Fruit fly (Drosophila melanogaster) whole organism, prepupa: Measurements from ENCODE around the gene bchs.
A peak's percentile ranks its signal among the peaks of the same experiment; 100 is the strongest.

Experiments used
- Blimp-1 ChIP-seq: fragments of 200-800 bp; sonication (Bioruptor generic); optimal IDR thresholded peaks from 3 replicates; lab custom pipeline; 2017; ENCODE audit warnings: missing biosample characterization, missing genetic modification characterization, mild to moderate bottlenecking, moderate library complexity, missing genetic modification reagents
- CG10631 ChIP-seq: fragments of 200-800 bp; sonication (Bioruptor generic); optimal IDR thresholded peaks from 2 replicates; lab custom pipeline; 2016; ENCODE audit warnings: missing biosample characterization, missing genetic modification characterization
- CG10669 ChIP-seq: fragments of 200-800 bp; sonication (Bioruptor generic); optimal IDR thresholded peaks from 3 replicates; lab custom pipeline; 2018; ENCODE audit warnings: missing biosample characterization, mild to moderate bottlenecking, missing genetic modification characterization, moderate library complexity
- CG11902 ChIP-seq: fragments of 200-800 bp; sonication (Bioruptor generic); optimal IDR thresholded peaks from 3 replicates; lab custom pipeline; 2016; ENCODE audit warnings: missing biosample characterization, missing genetic modification characterization
- CG15336 ChIP-seq: fragments of 200-800 bp; sonication (Bioruptor generic); IDR thresholded peaks from 2 replicates; pipeline ENCODE4 v1.3.6; 2022; ENCODE audit warnings: missing biosample characterization, missing genetic modification characterization
- CG1621 ChIP-seq: fragments of 200-800 bp; sonication (Bioruptor generic); optimal IDR thresholded peaks from 3 replicates; lab custom pipeline; 2018; ENCODE audit warnings: missing biosample characterization, mild to moderate bottlenecking, missing genetic modification characterization
- CG16779 ChIP-seq: fragments of 200-800 bp; sonication (Bioruptor generic); optimal IDR thresholded peaks from 3 replicates; lab custom pipeline; 2017; ENCODE audit warnings: missing biosample characterization, mild to moderate bottlenecking, missing genetic modification characterization
- CG31627 ChIP-seq: fragments of 200-800 bp; sonication (Bioruptor generic); optimal IDR thresholded peaks from 3 replicates; lab custom pipeline; 2016; ENCODE audit warnings: missing biosample characterization, missing genetic modification characterization
- CG34406 ChIP-seq: fragments of 200-800 bp; sonication (Bioruptor generic); optimal IDR thresholded peaks from 3 replicates; lab custom pipeline; 2016; ENCODE audit warnings: missing biosample characterization, missing genetic modification characterization
- CG3919 ChIP-seq: fragments of 200-800 bp; sonication (Bioruptor generic); optimal IDR thresholded peaks from 3 replicates; lab custom pipeline; 2016; ENCODE audit warnings: missing biosample characterization, missing genetic modification characterization
- CG6163 ChIP-seq: fragments of 200-800 bp; sonication (Bioruptor generic); IDR thresholded peaks from 3 replicates; pipeline ENCODE4 v1.3.6; 2022; ENCODE audit warnings: missing biosample characterization, missing genetic modification characterization
- CG6276 ChIP-seq: fragments of 200-800 bp; sonication (Bioruptor generic); optimal IDR thresholded peaks from 2 replicates; lab custom pipeline; 2017; ENCODE audit warnings: missing biosample characterization, mild to moderate bottlenecking, missing genetic modification characterization
- CG6808 ChIP-seq: fragments of 200-800 bp; sonication (Bioruptor generic); optimal IDR thresholded peaks from 3 replicates; lab custom pipeline; 2017; ENCODE audit warnings: missing biosample characterization, missing genetic modification characterization, mild to moderate bottlenecking, moderate library complexity, missing genetic modification reagents
- CG6854 ChIP-seq: fragments of 200-800 bp; sonication (Bioruptor generic); optimal IDR thresholded peaks from 2 replicates; lab custom pipeline; 2017; ENCODE audit warnings: missing biosample characterization, mild to moderate bottlenecking, missing genetic modification characterization
- CG8119 ChIP-seq: fragments of 200-800 bp; sonication (Bioruptor generic); IDR thresholded peaks from 3 replicates; pipeline ENCODE4 v1.3.6; 2022; ENCODE audit warnings: missing biosample characterization, missing genetic modification characterization
- CG8319 ChIP-seq: fragments of 200-800 bp; sonication (Bioruptor generic); optimal IDR thresholded peaks from 3 replicates; lab custom pipeline; 2016; ENCODE audit warnings: missing biosample characterization, missing genetic modification characterization
- CG9139 ChIP-seq: fragments of 200-800 bp; sonication (Bioruptor generic); optimal IDR thresholded peaks from 3 replicates; lab custom pipeline; 2017; ENCODE audit warnings: missing biosample characterization, mild to moderate bottlenecking, missing genetic modification characterization
- Eip75B ChIP-seq: fragments of 200-800 bp; sonication (Bioruptor generic); optimal IDR thresholded peaks from 3 replicates; lab custom pipeline; 2016; ENCODE audit warnings: missing biosample characterization, missing genetic modification characterization
- Eip78C ChIP-seq: fragments of 200-800 bp; sonication (Bioruptor generic); peaks from one replicate; lab custom pipeline; 2016; ENCODE audit warnings: missing biosample characterization, missing genetic modification characterization
- Ets96B ChIP-seq: fragments of 200-800 bp; optimal IDR thresholded peaks from 2 replicates; lab custom pipeline; 2019; ENCODE audit warnings: missing biosample characterization, mild to moderate bottlenecking, missing genetic modification characterization, moderate library complexity
- Hr38 ChIP-seq: sonication (Bioruptor generic); optimal IDR thresholded peaks from 2 replicates; lab custom pipeline; 2016; ENCODE audit warnings: missing biosample characterization, missing genetic modification characterization
- Hr39 ChIP-seq: fragments of 200-800 bp; sonication (Bioruptor generic); optimal IDR thresholded peaks from 2 replicates; lab custom pipeline; 2016; ENCODE audit warnings: missing biosample characterization, missing genetic modification characterization
- Lpt ChIP-seq: fragments of 200-800 bp; sonication (Bioruptor generic); optimal IDR thresholded peaks from 3 replicates; lab custom pipeline; 2016; ENCODE audit warnings: missing biosample characterization, missing genetic modification characterization
- Met ChIP-seq: fragments of 200-800 bp; sonication (Bioruptor generic); optimal IDR thresholded peaks from 3 replicates; lab custom pipeline; 2016; ENCODE audit warnings: missing biosample characterization, missing genetic modification characterization
- OdsH ChIP-seq: fragments of 200-800 bp; sonication (Bioruptor generic); optimal IDR thresholded peaks from 3 replicates; lab custom pipeline; 2016; ENCODE audit warnings: missing biosample characterization, missing genetic modification characterization
- Sox14 ChIP-seq: fragments of 200-800 bp; sonication (Bioruptor generic); optimal IDR thresholded peaks from 3 replicates; lab custom pipeline; 2016; ENCODE audit warnings: missing biosample characterization, missing genetic modification characterization
- Sox15 ChIP-seq: fragments of 200-800 bp; sonication (Bioruptor generic); optimal IDR thresholded peaks from 3 replicates; lab custom pipeline; 2016; ENCODE audit warnings: missing biosample characterization, missing genetic modification characterization
- cyc ChIP-seq: fragments of 200-800 bp; sonication (Bioruptor generic); optimal IDR thresholded peaks from 3 replicates; lab custom pipeline; 2016; ENCODE audit warnings: missing biosample characterization, missing genetic modification characterization
- esn ChIP-seq: fragments of 200-800 bp; sonication (Bioruptor generic); optimal IDR thresholded peaks from 2 replicates; lab custom pipeline; 2016; ENCODE audit warnings: missing biosample characterization, mild to moderate bottlenecking, missing genetic modification characterization, moderate library complexity
- fd59A ChIP-seq: fragments of 200-800 bp; sonication (Bioruptor generic); optimal IDR thresholded peaks from 2 replicates; lab custom pipeline; 2017; ENCODE audit warnings: missing biosample characterization, mild to moderate bottlenecking, missing genetic modification characterization, missing genetic modification reagents
- fkh ChIP-seq: fragments of 200-800 bp; sonication (Bioruptor generic); optimal IDR thresholded peaks from 3 replicates; lab custom pipeline; 2017; ENCODE audit warnings: missing biosample characterization, mild to moderate bottlenecking, missing genetic modification characterization, moderate library complexity
- salr ChIP-seq, 2 experiments: fragments of 200-800 bp; sonication (Bioruptor generic); optimal IDR thresholded peaks; 3 replicates each; lab custom pipeline; 2016 to 2018; ENCODE audit warnings: missing biosample characterization in 2 of 2, missing genetic modification characterization in 2 of 2, mild to moderate bottlenecking in 1 of 2
- spab ChIP-seq: fragments of 200-800 bp; sonication (Bioruptor generic); optimal IDR thresholded peaks from 2 replicates; lab custom pipeline; 2017; ENCODE audit warnings: missing biosample characterization, mild to moderate bottlenecking, missing genetic modification characterization, missing genetic modification reagents
- ss ChIP-seq, 2 experiments: fragments of 200-800 bp; sonication (Bioruptor generic); optimal IDR thresholded peaks; 2 replicates in 1 of 2; 3 replicates in 1 of 2; lab custom pipeline; 2017 to 2018; ENCODE audit warnings: mild to moderate bottlenecking in 2 of 2, missing biosample characterization in 2 of 2, missing genetic modification characterization in 2 of 2, moderate library complexity in 1 of 2
- svp ChIP-seq: fragments of 200-800 bp; sonication (Bioruptor generic); peaks from one replicate; lab custom pipeline; 2016; ENCODE audit warnings: missing biosample characterization, missing genetic modification characterization

bchs gene

dm6 chr2L:5964211-5964610, 57.2 kb downstream of the bchs start:
- TF ChIP-seq esn (GFP tag; lab: Kevin White, UChicago) (no peak), fkh (no peak), CG8319 (GFP tag; lab: Kevin White, UChicago) (no peak)

DNA sequence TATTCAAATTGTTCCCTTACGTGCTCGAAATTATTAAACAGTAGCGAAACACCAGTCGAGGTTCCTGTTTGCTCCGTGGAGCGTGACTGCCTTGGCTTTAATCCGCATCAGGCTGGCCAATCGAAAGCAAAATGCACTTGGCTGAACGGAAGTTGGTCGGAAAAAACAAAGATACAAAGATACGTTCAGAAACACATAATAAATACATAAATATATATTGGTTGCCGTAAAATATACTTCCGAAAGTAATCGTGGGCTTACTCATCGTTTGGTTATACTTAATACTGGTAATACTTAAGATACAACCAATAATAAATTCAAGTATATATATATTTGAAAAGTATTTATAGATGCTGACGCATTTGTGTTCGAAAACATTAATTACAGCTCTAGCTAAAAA, 57.9 kb downstream of the bchs start, which contains the start of gene psd:
psd (minus strand) TSS at position 101 of the 400 bp plus-strand sequence.
- TF ChIP-seq CG15336, result no peak
- TF ChIP-seq spab, result no peak
- peak; percentile 48 for TF ChIP-seq Eip78C (GFP tag; lab: Kevin White, UChicago)

dm6 chr2L:5967702-5968616, 61.0 kb downstream of the bchs start, which contains the start of the genes CG13992 and Ucp4C:
CG13992 (minus strand) TSS chr2L:5967752.
Ucp4C (plus strand) TSS chr2L:5968566.
- TF ChIP-seq CG16779 (no peak), CG10631 (no peak), CG9139 (GFP tag; lab: Kevin White, UChicago) (no peak), Lpt (no peak), Sox14 (GFP tag; lab: Kevin White, UChicago) (no peak), OdsH (no peak), cyc (GFP tag; lab: Kevin White, UChicago) (no peak), salr (GFP tag; optimal IDR thresholded peaks at IDR 0.05; lab: Kevin White, UChicago) (no peak), CG6163 (GFP tag; lab: Robert Waterston, UW) (no peak), CG1621 (no peak), Met (GFP tag; lab: Kevin White, UChicago) (no peak), spab (no peak), CG31627 (GFP tag; lab: Kevin White, UChicago) (no peak), CG8119 (no peak), Ets96B (tag; lab: Kevin White, UChicago) (no peak)

- TF ChIP-seq CG10669 (GFP tag; lab: Kevin White, UChicago) (no peak), OdsH (no peak), spab (no peak), Sox15 (GFP tag; lab: Kevin White, UChicago) (no peak), Eip75B (no peak), Sox14 (GFP tag; lab: Kevin White, UChicago) (no peak), CG9139 (GFP tag; lab: Kevin White, UChicago) (no peak), CG1621 (no peak), Hr38 (GFP tag; lab: Kevin White, UChicago) (no peak), ss (GFP tag; optimal IDR thresholded peaks at IDR 0.05; lab: Kevin White, UChicago) (no peak), fkh (no peak), svp (no peak), CG3919 (GFP tag; lab: Kevin White, UChicago) (no peak), fd59A (GFP tag; lab: Kevin White, UChicago) (no peak)
- TF ChIP-seq, all 60 proteins: peak for 0
Measured at dm6 chr2L:5969559-5969958, 62.6 kb downstream of the bchs start, which contains the start of gene Ucp4B. Ucp4B (plus strand) TSS chr2L:5969859.

DNA sequence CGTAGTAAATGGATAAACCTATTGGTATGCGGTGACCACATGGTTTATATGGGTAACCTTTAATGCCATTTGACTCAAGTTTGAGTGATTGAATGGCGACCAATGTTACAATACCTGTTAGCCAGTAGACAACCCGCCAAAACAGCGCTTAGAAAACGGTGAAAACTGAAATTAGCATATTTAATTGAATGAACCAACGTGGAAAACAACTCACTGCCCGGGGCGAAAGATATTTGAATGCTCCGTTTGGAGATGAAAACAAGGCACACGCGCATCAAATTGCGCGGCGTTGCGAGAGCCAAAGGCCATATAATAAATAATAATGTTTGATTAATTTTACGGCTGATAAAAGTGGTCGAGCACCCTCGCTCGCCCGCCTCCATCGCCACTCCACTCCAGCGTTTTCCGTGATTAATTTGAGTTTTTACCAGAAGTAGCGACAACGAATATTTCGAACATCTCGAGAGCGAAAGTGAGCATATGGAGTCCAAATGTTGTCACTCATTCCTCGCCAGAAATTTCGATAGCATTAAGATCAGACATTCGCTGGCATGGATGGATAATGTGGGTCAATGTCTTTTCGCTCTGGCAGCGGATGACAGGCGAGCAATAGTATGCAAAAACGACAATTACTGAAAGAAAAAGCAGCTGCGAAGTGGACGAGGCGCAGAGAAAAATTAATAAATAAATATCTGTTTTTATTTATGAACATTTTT, 64.3 kb downstream of the bchs start:
- TF ChIP-seq Blimp-1 (GFP tag; lab: Kevin White, UChicago) (no peak), CG6163 (GFP tag; lab: Robert Waterston, UW) (no peak), fd59A (GFP tag; lab: Kevin White, UChicago) (no peak), CG6808 (GFP tag; lab: Kevin White, UChicago) (no peak), CG8119 (no peak), Hr39 (no peak), CG11902 (GFP tag; lab: Kevin White, UChicago) (no peak), Eip78C (GFP tag; lab: Kevin White, UChicago) (peak; percentile 41), svp (peak; percentile 96), CG34406 (GFP tag; lab: Kevin White, UChicago) (no peak), salr (GFP tag; optimal IDR thresholded peaks at IDR 0.05; lab: Kevin White, UChicago) (no peak), CG6854 (no peak), CG6276 (GFP tag; lab: Kevin White, UChicago) (no peak)
